Worm (Caenorhabditis elegans) whole organism, mixed stage, embryonic: Measurements from ENCODE around the gene acs-7.

Experiments used
- ces-1 ChIP-seq: fragments of 150-350 bp; optimal IDR thresholded peaks from 2 replicates; lab custom pipeline; 2014; ENCODE audit warnings: missing biosample characterization, missing genetic modification reagents, missing genetic modification characterization
- lin-13 ChIP-seq: fragments of 150-350 bp; optimal IDR thresholded peaks from 2 replicates; lab custom pipeline; 2014; ENCODE audit warnings: missing biosample characterization, missing genetic modification characterization
- mab-5 ChIP-seq: fragments of 150-350 bp; optimal IDR thresholded peaks from 2 replicates; lab custom pipeline; 2014; ENCODE audit warnings: missing biosample characterization, missing genetic modification characterization
- mep-1 ChIP-seq: fragments of 150-350 bp; optimal IDR thresholded peaks from 2 replicates; lab custom pipeline; 2017; ENCODE audit warnings: missing biosample characterization, missing genetic modification reagents, missing genetic modification characterization, inconsistent platforms
- nhr-12 ChIP-seq: fragments of 150-350 bp; optimal IDR thresholded peaks from 2 replicates; lab custom pipeline; 2014; ENCODE audit warnings: missing biosample characterization, missing genetic modification characterization
- nhr-237 ChIP-seq: fragments of 150-350 bp; optimal IDR thresholded peaks from 2 replicates; lab custom pipeline; 2014; ENCODE audit warnings: missing biosample characterization, missing genetic modification characterization
- pha-4 ChIP-seq: fragments of 150-350 bp; optimal IDR thresholded peaks from 2 replicates; lab custom pipeline; 2018; ENCODE audit warnings: missing biosample characterization, missing genetic modification reagents, missing genetic modification characterization
- sem-2 ChIP-seq: fragments of 200-800 bp; sonication (Bioruptor generic); optimal IDR thresholded peaks from 2 replicates; lab custom pipeline; 2018; ENCODE audit warnings: mild to moderate bottlenecking, missing genetic modification characterization, missing compliant biosample characterization
- ztf-11 ChIP-seq: fragments of 150-350 bp; optimal IDR thresholded peaks from 2 replicates; lab custom pipeline; 2014; ENCODE audit warnings: missing biosample characterization, missing genetic modification characterization

DNA sequence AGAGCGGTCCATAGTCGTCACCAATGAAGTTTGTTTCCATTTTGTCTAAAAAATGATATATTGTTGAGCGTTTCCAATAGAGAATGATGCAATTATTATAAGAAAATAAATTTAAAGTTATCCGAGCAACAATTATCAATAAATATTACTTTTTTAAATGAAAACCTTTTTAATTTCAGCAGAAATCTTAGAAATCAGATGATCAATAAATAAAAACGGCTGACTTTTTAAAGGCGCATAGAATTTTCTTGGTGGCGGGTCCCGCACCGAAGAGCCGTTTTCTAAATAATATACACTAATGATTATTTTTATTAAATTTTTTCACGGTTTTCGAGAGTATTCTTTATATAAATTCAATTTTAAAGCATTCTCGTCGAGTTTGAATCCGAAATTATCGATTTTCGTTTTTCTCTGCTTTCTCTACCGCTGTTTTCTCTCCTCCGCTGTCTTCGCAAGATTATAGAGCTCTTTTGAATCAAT, 31.1 kb downstream of the acs-7 start, which contains the start of gene rab-39:
- no peak for TF ChIP-seq lin-13 (tag; lab: Kevin White, UChicago)
- TF ChIP-seq ces-1 (GFP tag; lab: Kevin White, UChicago) = peak; percentile 74
- peak; percentile 36 for TF ChIP-seq mep-1
- no peak for TF ChIP-seq sem-2 (GFP tag; lab: Kevin White, UChicago)
- no peak for TF ChIP-seq ztf-11 (tag; lab: Kevin White, UChicago)
- no peak for TF ChIP-seq nhr-237 (tag; lab: Kevin White, UChicago)
- no peak for TF ChIP-seq nhr-12 (tag; lab: Kevin White, UChicago)
- no peak for TF ChIP-seq pha-4 (tag; lab: Kevin White, UChicago)
- no peak for TF ChIP-seq mab-5 (tag; lab: Kevin White, UChicago)
